Worm (Caenorhabditis elegans) whole organism, L4 larva: ENCODE data around the gene T19E7.6.
A peak's percentile ranks its signal among the peaks of the same experiment; 100 is the strongest.

ENCODE experiments used
- Y5F2A.4 ChIP-seq: fragments of 200-800 bp; sonication (Bioruptor generic); optimal IDR thresholded peaks from 2 replicates; lab custom pipeline; 2018; ENCODE audit warnings: mild to moderate bottlenecking, missing genetic modification characterization, missing compliant biosample characterization
- Y75B8A.6 ChIP-seq: fragments of 200-800 bp; sonication (Bioruptor generic); IDR thresholded peaks from 2 replicates; pipeline ENCODE4 v1.3.6; 2022; ENCODE audit warnings: missing genetic modification reagents, missing genetic modification characterization, missing compliant biosample characterization
- aha-1 ChIP-seq: fragments of 150-350 bp; peaks from one replicate; lab custom pipeline; 2014; ENCODE audit warnings: missing biosample characterization, missing genetic modification characterization
- arid-1 ChIP-seq: fragments of 200-800 bp; sonication (Bioruptor generic); conservative IDR thresholded peaks from 2 replicates; pipeline ENCODE4 v1.3.6; 2022; ENCODE audit warnings: missing genetic modification reagents, missing genetic modification characterization, missing compliant biosample characterization
- attf-4 ChIP-seq: sonication (generic microtip); optimal IDR thresholded peaks from 3 replicates; lab custom pipeline; 2017; ENCODE audit warnings: missing biosample characterization, missing genetic modification characterization
- ceh-28 ChIP-seq: fragments of 150-350 bp; optimal IDR thresholded peaks from 2 replicates; lab custom pipeline; 2014; ENCODE audit warnings: missing biosample characterization, missing genetic modification reagents, missing genetic modification characterization
- ceh-32 ChIP-seq: sonication (generic microtip); optimal IDR thresholded peaks from 2 replicates; lab custom pipeline; 2016; ENCODE audit warnings: mild to moderate bottlenecking, missing genetic modification characterization, missing compliant biosample characterization; ENCODE audit not compliant: poor library complexity
- daf-12 ChIP-seq: fragments of 150-350 bp; optimal IDR thresholded peaks from 2 replicates; lab custom pipeline; 2014; ENCODE audit warnings: missing biosample characterization, missing genetic modification reagents, missing genetic modification characterization
- daf-16 ChIP-seq, 3 experiments: sonication (generic microtip); optimal IDR thresholded peaks; 2 replicates each; lab custom pipeline; 2016 to 2017; ENCODE audit warnings: missing genetic modification characterization in 3 of 3, missing genetic modification reagents in 3 of 3, mild to moderate bottlenecking in 2 of 3, missing compliant biosample characterization in 2 of 3, missing biosample characterization in 1 of 3, moderate library complexity in 1 of 3
- daf-19 ChIP-seq: fragments of 200-800 bp; sonication (Bioruptor generic); conservative IDR thresholded peaks from 2 replicates; pipeline ENCODE4 v1.3.6; 2022; ENCODE audit warnings: missing genetic modification characterization, missing compliant biosample characterization
- dmd-6 ChIP-seq: fragments of 200-800 bp; sonication (Bioruptor generic); IDR thresholded peaks from 2 replicates; pipeline ENCODE4 v1.3.6; 2022; ENCODE audit warnings: missing genetic modification reagents, missing genetic modification characterization, missing compliant biosample characterization
- dve-1 ChIP-seq: sonication (generic microtip); optimal IDR thresholded peaks from 2 replicates; lab custom pipeline; 2017; ENCODE audit warnings: antibody characterized with exemption, mild to moderate bottlenecking, missing genetic modification characterization, missing compliant biosample characterization; ENCODE audit not compliant: insufficient read depth
- egl-27 ChIP-seq: sonication (generic microtip); optimal IDR thresholded peaks from 3 replicates; lab custom pipeline; 2017; ENCODE audit warnings: missing biosample characterization, missing genetic modification reagents, missing genetic modification characterization
- egl-43 ChIP-seq: fragments of 200-800 bp; sonication (Bioruptor generic); IDR thresholded peaks from 2 replicates; pipeline ENCODE4 v1.3.6; 2022; ENCODE audit warnings: missing genetic modification reagents, missing genetic modification characterization, missing compliant biosample characterization
- gei-8 ChIP-seq: fragments of 200-800 bp; sonication (Bioruptor generic); optimal IDR thresholded peaks from 2 replicates; lab custom pipeline; 2018; ENCODE audit warnings: mild to moderate bottlenecking, missing genetic modification characterization, missing compliant biosample characterization
- hif-1 ChIP-seq, 2 experiments: sonication (generic microtip); optimal IDR thresholded peaks; 2 replicates each; lab custom pipeline; 2016 to 2017; ENCODE audit warnings: missing compliant biosample characterization in 2 of 2, missing genetic modification characterization in 2 of 2, missing genetic modification reagents in 2 of 2, missing genotype in 2 of 2, mild to moderate bottlenecking in 1 of 2
- hlh-11 ChIP-seq: fragments of 200-800 bp; sonication (Bioruptor generic); optimal IDR thresholded peaks from 2 replicates; lab custom pipeline; 2018; ENCODE audit warnings: mild to moderate bottlenecking, missing genetic modification characterization, missing compliant biosample characterization
- hlh-30 ChIP-seq: sonication (generic microtip); optimal IDR thresholded peaks from 2 replicates; lab custom pipeline; 2017; ENCODE audit warnings: antibody characterized with exemption, mild to moderate bottlenecking, missing genetic modification characterization, missing compliant biosample characterization; ENCODE audit not compliant: insufficient read depth
- hmg-1.1 ChIP-seq: fragments of 200-800 bp; sonication (Bioruptor generic); IDR thresholded peaks from 2 replicates; pipeline ENCODE4 v1.3.6; 2022; ENCODE audit warnings: missing genetic modification reagents, missing genetic modification characterization, missing compliant biosample characterization
- lim-7 ChIP-seq: fragments of 200-800 bp; sonication (Bioruptor generic); IDR thresholded peaks from 2 replicates; pipeline ENCODE4 v1.3.6; 2022; ENCODE audit warnings: missing genetic modification characterization, missing compliant biosample characterization
- lin-1 ChIP-seq: fragments of 200-800 bp; sonication (Bioruptor generic); IDR thresholded peaks from 2 replicates; pipeline ENCODE4 v1.3.6; 2022; ENCODE audit warnings: missing genetic modification reagents, missing genetic modification characterization, missing compliant biosample characterization
- lin-13 ChIP-seq: fragments of 150-350 bp; optimal IDR thresholded peaks from 2 replicates; lab custom pipeline; 2014; ENCODE audit warnings: missing biosample characterization, missing genetic modification reagents, missing genetic modification characterization
- lsy-2 ChIP-seq, 2 experiments: fragments of 150-350 bp in 1 of 2; sonication (generic microtip) in 1 of 2; optimal IDR thresholded peaks; 2 replicates each; lab custom pipeline; 2014 to 2017; ENCODE audit warnings: missing biosample characterization in 2 of 2, missing genetic modification characterization in 2 of 2
- madf-9 ChIP-seq: fragments of 200-800 bp; sonication (Bioruptor generic); conservative IDR thresholded peaks from 2 replicates; pipeline ENCODE4 v1.3.6; 2022; ENCODE audit warnings: missing genetic modification reagents, missing genetic modification characterization, missing compliant biosample characterization
- mdl-1 ChIP-seq, 2 experiments: fragments of 150-350 bp in 1 of 2; sonication (generic microtip) in 1 of 2; optimal IDR thresholded peaks; 2 replicates each; lab custom pipeline; 2014 to 2017; ENCODE audit warnings: missing biosample characterization in 2 of 2, missing genetic modification characterization in 2 of 2
- mxl-2 ChIP-seq: fragments of 200-800 bp; sonication (Bioruptor generic); conservative IDR thresholded peaks from 2 replicates; pipeline ENCODE4 v1.3.6; 2022; ENCODE audit warnings: missing genetic modification reagents, missing genetic modification characterization, missing compliant biosample characterization
- mxl-3 ChIP-seq: fragments of 200-800 bp; sonication (Bioruptor generic); optimal IDR thresholded peaks from 2 replicates; lab custom pipeline; 2018; ENCODE audit warnings: mild to moderate bottlenecking, missing genetic modification characterization, missing compliant biosample characterization
- nhr-11 ChIP-seq: fragments of 150-350 bp; optimal IDR thresholded peaks from 2 replicates; lab custom pipeline; 2014; ENCODE audit warnings: missing biosample characterization, missing genetic modification characterization
- nhr-28 ChIP-seq: fragments of 150-350 bp; optimal IDR thresholded peaks from 2 replicates; lab custom pipeline; 2014; ENCODE audit warnings: missing biosample characterization, missing genetic modification characterization
- nhr-6 ChIP-seq: fragments of 150-350 bp; optimal IDR thresholded peaks from 2 replicates; lab custom pipeline; 2014; ENCODE audit warnings: missing biosample characterization, missing genetic modification characterization
- pha-4 ChIP-seq, 2 experiments: fragments of 150-350 bp in 1 of 2; fragments of 200-800 bp in 1 of 2; sonication (Bioruptor generic) in 1 of 2; IDR thresholded peaks in 1 of 2; optimal IDR thresholded peaks in 1 of 2; 2 replicates each; pipeline versions ENCODE4 v1.3.6 to Lab custom; 2014 to 2022; ENCODE audit warnings: missing genetic modification characterization in 2 of 2, missing genetic modification reagents in 2 of 2, missing biosample characterization in 1 of 2, missing compliant biosample characterization in 1 of 2
- pqm-1 ChIP-seq: sonication (generic microtip); optimal IDR thresholded peaks from 2 replicates; lab custom pipeline; 2017; ENCODE audit warnings: missing biosample characterization, missing genetic modification characterization
- rbr-2 ChIP-seq: sonication (generic microtip); optimal IDR thresholded peaks from 2 replicates; lab custom pipeline; 2016; ENCODE audit warnings: missing genotype, missing genetic modification characterization, missing compliant biosample characterization
- spr-3 ChIP-seq: fragments of 200-800 bp; sonication (Bioruptor generic); optimal IDR thresholded peaks from 2 replicates; lab custom pipeline; 2018; ENCODE audit warnings: mild to moderate bottlenecking, missing genetic modification characterization, missing compliant biosample characterization
- tag-97 ChIP-seq: fragments of 200-800 bp; sonication (Bioruptor generic); IDR thresholded peaks from 2 replicates; pipeline ENCODE4 v1.3.6; 2022; ENCODE audit warnings: missing genetic modification characterization, missing compliant biosample characterization
- tra-1 ChIP-seq: fragments of 200-800 bp; sonication (Bioruptor generic); IDR thresholded peaks from 2 replicates; pipeline ENCODE4 v1.3.6; 2022; ENCODE audit warnings: missing genetic modification reagents, missing genetic modification characterization, missing compliant biosample characterization
- unc-62 ChIP-seq, 3 experiments: fragments of 150-350 bp in 1 of 3; sonication (generic microtip); optimal IDR thresholded peaks in 2 of 3; peaks in 1 of 3; 1 replicate in 1 of 3; 2 replicates in 2 of 3; lab custom pipeline; 2014 to 2017; ENCODE audit warnings: missing biosample characterization in 3 of 3, missing genetic modification characterization in 3 of 3, missing genetic modification reagents in 3 of 3, missing genotype in 1 of 3
- zfp-2 ChIP-seq: sonication (generic microtip); optimal IDR thresholded peaks from 2 replicates; lab custom pipeline; 2016; ENCODE audit warnings: mild to moderate bottlenecking, missing genetic modification characterization, missing compliant biosample characterization
- zfp-3 ChIP-seq: fragments of 200-800 bp; sonication (Bioruptor generic); conservative IDR thresholded peaks from 2 replicates; pipeline ENCODE4 v1.3.6; 2022; ENCODE audit warnings: missing genetic modification reagents, missing genetic modification characterization, missing compliant biosample characterization
- zip-11 ChIP-seq: fragments of 200-800 bp; sonication (Bioruptor generic); IDR thresholded peaks from 2 replicates; pipeline ENCODE4 v1.3.6; 2022; ENCODE audit warnings: missing genetic modification characterization, missing compliant biosample characterization

Gene T19E7.6

ce11 chrIV:5665353-5665918 lies 3.9 kb downstream of the T19E7.6 start (continued):
- TF ChIP-seq nhr-6 (tag; lab: Kevin White, UChicago) (peak; percentile 43), hmg-1.1 (GFP tag; lab: Robert Waterston, UW) (peak; percentile 53; the same call in 1 of the 2 replicates), gei-8 (GFP tag; lab: Kevin White, UChicago) (no peak), arid-1 (0 out of 2 replicates have a peak, but pooled peaks have one; percentile 19), mxl-2 (no peak), rbr-2 (tag; lab: Kevin White, UChicago) (no peak), tra-1 (GFP tag; lab: Robert Waterston, UW) (no peak), lsy-2 (tag; optimal IDR thresholded peaks at IDR 0.05; lab: Kevin White, UChicago) (peak in 1 of 2 experiments; percentile 59), Y5F2A.4 (GFP tag; lab: Kevin White, UChicago) (no peak), egl-43 (no peak), hlh-30 (peak; percentile 47), pqm-1 (tag; lab: Kevin White, UChicago) (no peak), zfp-3 (GFP tag; lab: Robert Waterston, UW) (no peak), dve-1 (tag; lab: Kevin White, UChicago) (peak; percentile 57), zfp-2 (tag; lab: Kevin White, UChicago) (no peak), mxl-3 (GFP tag; lab: Kevin White, UChicago) (no peak), hlh-11 (tag; lab: Kevin White, UChicago) (peak; percentile 81), pha-4 (GFP tag; IDR thresholded peaks at IDR 0.05; lab: Robert Waterston, UW) (no peak), pha-4 (tag; optimal IDR thresholded peaks at IDR 0.05; lab: Kevin White, UChicago) (no peak), attf-4 (tag; lab: Kevin White, UChicago) (no peak), ceh-28 (no peak), ceh-32 (no peak), Y75B8A.6 (GFP tag; lab: Robert Waterston, UW) (no peak), lin-13 (GFP tag; lab: Kevin White, UChicago) (peak; percentile 67), hif-1 (tag; optimal IDR thresholded peaks at IDR 0.05; lab: Kevin White, UChicago) (peak in 1 of 2 experiments; percentile 58), nhr-11 (peak; percentile 69)

ce11 chrIV:5664375-5665004 lies 4.8 kb downstream of the T19E7.6 start, which contains the start of gene bec-1:
TSS of gene bec-1 (minus strand) at chrIV:5664425.
- TF ChIP-seq unc-62 (GFP tag; optimal IDR thresholded peaks at IDR 0.05 in 1 of 2; lab: Kevin White, UChicago) = peak in 1 of 2 experiments; percentile 28
- TF ChIP-seq unc-62 (tag; optimal IDR thresholded peaks at IDR 0.05; lab: Kevin White, UChicago) = no peak
- peak; percentile 31 for TF ChIP-seq hlh-11 (tag; lab: Kevin White, UChicago)
- TF ChIP-seq pqm-1 (tag; lab: Kevin White, UChicago) = no peak
- no peak for TF ChIP-seq lim-7 (GFP tag; lab: Robert Waterston, UW)
- TF ChIP-seq lin-1 (GFP tag; lab: Robert Waterston, UW) = no peak
- TF ChIP-seq tag-97 (GFP tag; lab: Robert Waterston, UW) = no peak
- no peak for TF ChIP-seq mdl-1 (tag; optimal IDR thresholded peaks at IDR 0.05; lab: Kevin White, UChicago)
- TF ChIP-seq egl-27 (tag; lab: Kevin White, UChicago) = no peak
- peak; percentile 40 for TF ChIP-seq mxl-3 (GFP tag; lab: Kevin White, UChicago)
- TF ChIP-seq lsy-2 (tag; optimal IDR thresholded peaks at IDR 0.05; lab: Kevin White, UChicago) = no peak
- TF ChIP-seq zfp-3 (GFP tag; lab: Robert Waterston, UW) = no peak
- no peak for TF ChIP-seq daf-12
- no peak for TF ChIP-seq daf-16 (GFP tag; optimal IDR thresholded peaks at IDR 0.05; lab: Kevin White, UChicago)
- TF ChIP-seq daf-16 (tag; optimal IDR thresholded peaks at IDR 0.05; lab: Kevin White, UChicago) = peak; percentile 10
- TF ChIP-seq daf-19 (GFP tag; lab: Robert Waterston, UW) = no peak
- 0 out of 2 replicates have a peak, but pooled peaks have one; percentile 10 for TF ChIP-seq hmg-1.1 (GFP tag; lab: Robert Waterston, UW)
- no peak for TF ChIP-seq spr-3 (GFP tag; lab: Kevin White, UChicago)
- TF ChIP-seq aha-1 (tag; lab: Kevin White, UChicago) = peak; percentile 19
- TF ChIP-seq madf-9 (GFP tag; lab: Robert Waterston, UW) = 0 out of 2 replicates have a peak, but pooled peaks have one; percentile 9
- 0 out of 2 replicates have a peak, but pooled peaks have one; percentile 21 for TF ChIP-seq dmd-6
- peak; percentile 8 for TF ChIP-seq nhr-28 (tag; lab: Kevin White, UChicago)
- TF ChIP-seq zip-11 (GFP tag; lab: Robert Waterston, UW) = no peak
